Fruit fly (Drosophila melanogaster) whole organism, adult: ENCODE data around the gene PH4alphaEFB.

ENCODE experiments used
- CG11617 ChIP-seq: fragments of 200-800 bp; sonication (Bioruptor generic); optimal IDR thresholded peaks from 2 replicates; lab custom pipeline; 2017; ENCODE audit warnings: mild to moderate bottlenecking, missing biosample characterization, missing genetic modification reagents, missing genetic modification characterization
- CG12768 ChIP-seq: fragments of 200-800 bp; sonication (Bioruptor generic); optimal IDR thresholded peaks from 2 replicates; lab custom pipeline; 2017; ENCODE audit warnings: missing biosample characterization, missing genetic modification characterization, mild to moderate bottlenecking, moderate library complexity, missing genetic modification reagents
- Crg-1 ChIP-seq: fragments of 200-800 bp; sonication (Bioruptor generic); optimal IDR thresholded peaks from 2 replicates; lab custom pipeline; 2016; ENCODE audit warnings: missing biosample characterization, missing genetic modification characterization

- TF ChIP-seq CG12768 (GFP tag; lab: Kevin White, UChicago), result no peak
- TF ChIP-seq Crg-1 (GFP tag; lab: Kevin White, UChicago), result no peak
- no peak for TF ChIP-seq CG11617 (GFP tag; lab: Kevin White, UChicago)
Measured at dm6 chr3R:30528692-30529305, 62.9 kb downstream of the PH4alphaEFB start.
